Fruit fly (Drosophila melanogaster) whole organism, embryonic: Measurements from ENCODE around the gene RpL28.
A peak's percentile ranks its signal among the peaks of the same experiment; 100 is the strongest.

Source experiments
- Atf-2 ChIP-seq: fragments of 200-800 bp; sonication (Bioruptor generic); optimal IDR thresholded peaks from 2 replicates; lab custom pipeline; 2016; ENCODE audit warnings: missing biosample characterization, missing genetic modification characterization
- Awh ChIP-seq: fragments of 200-800 bp; sonication (Bioruptor generic); IDR thresholded peaks from 2 replicates; pipeline ENCODE4, ENCODE4 v1.3.6; 2022; ENCODE audit warnings: missing biosample characterization, missing genetic modification characterization
- B-H1 ChIP-seq: fragments of 200-800 bp; sonication (Bioruptor generic); IDR thresholded peaks from 3 replicates; pipeline ENCODE4 v1.3.6; 2022; ENCODE audit warnings: missing biosample characterization, missing genetic modification characterization
- CG11085 ChIP-seq: fragments of 200-800 bp; sonication (Bioruptor generic); IDR thresholded peaks from 2 replicates; pipeline ENCODE4 v1.3.6; 2022; ENCODE audit warnings: missing biosample characterization, missing genetic modification characterization
- CG14667 ChIP-seq: fragments of 200-800 bp; sonication (Bioruptor generic); IDR thresholded peaks from 2 replicates; pipeline ENCODE4 v1.3.6; 2022; ENCODE audit warnings: missing biosample characterization, missing genetic modification characterization
- CG14710 ChIP-seq: fragments of 200-800 bp; sonication (Bioruptor generic); optimal IDR thresholded peaks from 3 replicates; lab custom pipeline; 2019; ENCODE audit warnings: missing biosample characterization, mild to moderate bottlenecking, missing genetic modification characterization, moderate library complexity
- CG14965 ChIP-seq: fragments of 200-800 bp; sonication (Bioruptor generic); optimal IDR thresholded peaks from 2 replicates; lab custom pipeline; 2016; ENCODE audit warnings: missing biosample characterization, missing genetic modification characterization, borderline replicate concordance
- CG1529 ChIP-seq: fragments of 200-800 bp; sonication (Bioruptor generic); optimal IDR thresholded peaks from 3 replicates; lab custom pipeline; 2018; ENCODE audit warnings: missing biosample characterization, missing genetic modification characterization
- CG17829 ChIP-seq: fragments of 200-800 bp; optimal IDR thresholded peaks from 2 replicates; lab custom pipeline; 2019; ENCODE audit warnings: missing biosample characterization, mild to moderate bottlenecking, missing genetic modification characterization, moderate library complexity
- CG1792 ChIP-seq: fragments of 200-800 bp; sonication (Bioruptor generic); optimal IDR thresholded peaks from 2 replicates; lab custom pipeline; 2016; ENCODE audit warnings: missing biosample characterization, missing genetic modification characterization
- CG2889 ChIP-seq: fragments of 200-800 bp; sonication (Bioruptor generic); IDR thresholded peaks from 3 replicates; pipeline ENCODE4 v1.3.6; 2022; ENCODE audit warnings: missing biosample characterization, missing genetic modification characterization
- CG30431 ChIP-seq: fragments of 200-800 bp; sonication (Bioruptor generic); optimal IDR thresholded peaks from 2 replicates; lab custom pipeline; 2017; ENCODE audit warnings: missing biosample characterization, missing genetic modification characterization
- CG31365 ChIP-seq: fragments of 200-800 bp; sonication (Bioruptor generic); optimal IDR thresholded peaks from 2 replicates; lab custom pipeline; 2018; ENCODE audit warnings: missing biosample characterization, mild to moderate bottlenecking, missing genetic modification characterization
- CG3163 ChIP-seq: fragments of 200-800 bp; sonication (Bioruptor generic); optimal IDR thresholded peaks from 3 replicates; lab custom pipeline; 2016; ENCODE audit warnings: missing biosample characterization, missing genetic modification characterization
- CG34376 ChIP-seq: fragments of 200-800 bp; sonication (Bioruptor generic); optimal IDR thresholded peaks from 2 replicates; lab custom pipeline; 2018; ENCODE audit warnings: missing biosample characterization, mild to moderate bottlenecking, missing genetic modification characterization
- CG4282 ChIP-seq: fragments of 200-800 bp; sonication (Bioruptor generic); optimal IDR thresholded peaks from 2 replicates; lab custom pipeline; 2016; ENCODE audit warnings: missing biosample characterization, missing genetic modification characterization
- CG43689 ChIP-seq: fragments of 200-800 bp; sonication (Bioruptor generic); IDR thresholded peaks from 2 replicates; pipeline ENCODE4 v1.3.6; 2022; ENCODE audit warnings: missing biosample characterization, missing genetic modification characterization
- CG4820 ChIP-seq: fragments of 200-800 bp; sonication (Bioruptor generic); optimal IDR thresholded peaks from 3 replicates; lab custom pipeline; 2016; ENCODE audit warnings: missing biosample characterization, missing genetic modification characterization
- CG6854 ChIP-seq: fragments of 200-800 bp; sonication (Bioruptor generic); optimal IDR thresholded peaks from 3 replicates; lab custom pipeline; 2017; ENCODE audit warnings: missing biosample characterization, mild to moderate bottlenecking, missing genetic modification characterization
- CG7745 ChIP-seq: fragments of 200-800 bp; sonication (Bioruptor generic); optimal IDR thresholded peaks from 2 replicates; lab custom pipeline; 2018; ENCODE audit warnings: missing biosample characterization, mild to moderate bottlenecking, missing genetic modification characterization, moderate library complexity
- CG7928 ChIP-seq: fragments of 200-800 bp; sonication (Bioruptor generic); optimal IDR thresholded peaks from 2 replicates; lab custom pipeline; 2017; ENCODE audit warnings: missing biosample characterization, mild to moderate bottlenecking, missing genetic modification characterization
- CG8290 ChIP-seq, 3 experiments: fragments of 200-800 bp; sonication (Bioruptor generic); optimal IDR thresholded peaks; 2 replicates each; lab custom pipeline; 2016 to 2019; ENCODE audit warnings: missing biosample characterization in 3 of 3, missing genetic modification characterization in 3 of 3, mild to moderate bottlenecking in 2 of 3, moderate library complexity in 1 of 3
- CG8944 ChIP-seq: fragments of 200-800 bp; sonication (Bioruptor generic); optimal IDR thresholded peaks from 3 replicates; lab custom pipeline; 2016; ENCODE audit warnings: missing biosample characterization, missing genetic modification characterization
- CG9437 ChIP-seq: fragments of 200-800 bp; sonication (Bioruptor generic); optimal IDR thresholded peaks from 2 replicates; lab custom pipeline; 2018; ENCODE audit warnings: missing biosample characterization, mild to moderate bottlenecking, missing genetic modification characterization
- CG9727 ChIP-seq: fragments of 200-800 bp; sonication (Bioruptor generic); optimal IDR thresholded peaks from 3 replicates; lab custom pipeline; 2017; ENCODE audit warnings: missing biosample characterization, mild to moderate bottlenecking, missing genetic modification characterization
- GATAe ChIP-seq: fragments of 200-800 bp; sonication (Bioruptor generic); conservative IDR thresholded peaks from 2 replicates; pipeline ENCODE4 v1.3.6; 2022; ENCODE audit warnings: missing biosample characterization, missing genetic modification characterization
- Kr ChIP-seq: fragments of 200-800 bp; sonication (Bioruptor generic); optimal IDR thresholded peaks from 2 replicates; lab custom pipeline; 2017; ENCODE audit warnings: missing biosample characterization, mild to moderate bottlenecking, missing genetic modification characterization
- MTF-1 ChIP-seq: fragments of 200-800 bp; sonication (Bioruptor generic); optimal IDR thresholded peaks from 2 replicates; lab custom pipeline; 2018; ENCODE audit warnings: missing biosample characterization, mild to moderate bottlenecking, missing genetic modification characterization, borderline replicate concordance
- Mrtf ChIP-seq: fragments of 200-800 bp; sonication (Bioruptor generic); IDR thresholded peaks from 3 replicates; pipeline ENCODE4 v1.3.6; 2022; ENCODE audit warnings: missing biosample characterization, missing genetic modification characterization
- Ravus ChIP-seq: fragments of 200-800 bp; sonication (Bioruptor generic); IDR thresholded peaks from 2 replicates; pipeline ENCODE4 v1.3.6; 2022; ENCODE audit warnings: missing biosample characterization, missing genetic modification characterization
- Sox100B ChIP-seq: fragments of 200-800 bp; sonication (Bioruptor generic); optimal IDR thresholded peaks from 3 replicates; lab custom pipeline; 2018; ENCODE audit warnings: missing biosample characterization, mild to moderate bottlenecking, missing genetic modification characterization
- Taf1 ChIP-seq: fragments of 200-800 bp; sonication (Bioruptor generic); IDR thresholded peaks from 2 replicates; pipeline ENCODE4 v1.3.6; 2022; ENCODE audit warnings: missing biosample characterization, missing genetic modification characterization
- Xbp1 ChIP-seq: fragments of 200-800 bp; sonication (Bioruptor generic); optimal IDR thresholded peaks from 3 replicates; lab custom pipeline; 2016; ENCODE audit warnings: missing biosample characterization, mild to moderate bottlenecking, missing genetic modification characterization
- az2 ChIP-seq: fragments of 200-800 bp; sonication (Bioruptor generic); optimal IDR thresholded peaks from 3 replicates; lab custom pipeline; 2016; ENCODE audit warnings: missing biosample characterization, missing genetic modification characterization
- chinmo ChIP-seq: fragments of 200-800 bp; sonication (Bioruptor generic); IDR thresholded peaks from 4 replicates; pipeline ENCODE4 v1.3.6; 2022; ENCODE audit warnings: missing biosample characterization, missing genetic modification characterization; ENCODE audit not compliant: partially characterized antibody
- crp ChIP-seq, 2 experiments: fragments of 200-800 bp; sonication (Bioruptor generic); optimal IDR thresholded peaks; 2 replicates in 1 of 2; 3 replicates in 1 of 2; lab custom pipeline; 2017; ENCODE audit warnings: missing biosample characterization in 2 of 2, missing genetic modification characterization in 2 of 2, mild to moderate bottlenecking in 1 of 2, moderate library complexity in 1 of 2
- cwo ChIP-seq: fragments of 200-800 bp; sonication (Bioruptor generic); optimal IDR thresholded peaks from 3 replicates; lab custom pipeline; 2017; ENCODE audit warnings: missing biosample characterization, missing genetic modification characterization, mild to moderate bottlenecking, moderate library complexity, missing genetic modification reagents
- dan ChIP-seq: fragments of 200-800 bp; sonication (Bioruptor generic); IDR thresholded peaks from 2 replicates; pipeline ENCODE4 v1.3.6; 2022; ENCODE audit warnings: missing biosample characterization, missing genetic modification characterization
- en ChIP-seq: fragments of 200-800 bp; sonication (Bioruptor generic); optimal IDR thresholded peaks from 2 replicates; lab custom pipeline; 2016; ENCODE audit warnings: missing biosample characterization, missing genetic modification characterization
- eyg ChIP-seq: fragments of 200-800 bp; sonication (Bioruptor generic); optimal IDR thresholded peaks from 3 replicates; lab custom pipeline; 2016; ENCODE audit warnings: missing biosample characterization, missing genetic modification characterization
- fu2 ChIP-seq: fragments of 200-800 bp; sonication (Bioruptor generic); optimal IDR thresholded peaks from 2 replicates; lab custom pipeline; 2016; ENCODE audit warnings: missing biosample characterization, missing genetic modification characterization
- gfzf ChIP-seq: fragments of 200-800 bp; sonication (Bioruptor generic); optimal IDR thresholded peaks from 2 replicates; lab custom pipeline; 2016; ENCODE audit warnings: missing biosample characterization, mild to moderate bottlenecking, missing genetic modification characterization, moderate library complexity
- lab ChIP-seq: fragments of 200-800 bp; sonication (Bioruptor generic); optimal IDR thresholded peaks from 3 replicates; lab custom pipeline; 2017; ENCODE audit warnings: missing biosample characterization, missing genetic modification characterization, mild to moderate bottlenecking, moderate library complexity, missing genetic modification reagents
- mld ChIP-seq: fragments of 200-800 bp; sonication (Bioruptor generic); IDR thresholded peaks from 3 replicates; pipeline ENCODE4 v1.3.6; 2022; ENCODE audit warnings: missing biosample characterization, missing genetic modification characterization; ENCODE audit not compliant: partially characterized antibody
- peb ChIP-seq: fragments of 200-800 bp; sonication (Bioruptor generic); IDR thresholded peaks from 2 replicates; pipeline ENCODE4 v1.3.6; 2022; ENCODE audit warnings: missing biosample characterization, missing genetic modification characterization
- pzg ChIP-seq: fragments of 200-800 bp; sonication (Bioruptor generic); optimal IDR thresholded peaks from 3 replicates; lab custom pipeline; 2018; ENCODE audit warnings: missing biosample characterization, mild to moderate bottlenecking, missing genetic modification characterization, moderate library complexity
- so ChIP-seq: fragments of 200-800 bp; sonication (Bioruptor generic); IDR thresholded peaks from 3 replicates; pipeline ENCODE4 v1.3.6; 2022; ENCODE audit warnings: missing biosample characterization, missing genetic modification characterization
- tna ChIP-seq: fragments of 200-800 bp; sonication (Bioruptor generic); IDR thresholded peaks from 2 replicates; pipeline ENCODE4 v1.3.6; 2022; ENCODE audit warnings: missing biosample characterization, missing genetic modification characterization; ENCODE audit not compliant: partially characterized antibody
- trh ChIP-seq: fragments of 200-800 bp; sonication (Bioruptor generic); optimal IDR thresholded peaks from 2 replicates; lab custom pipeline; 2016; ENCODE audit warnings: missing biosample characterization, missing genetic modification characterization
- zfh2 ChIP-seq: fragments of 200-800 bp; sonication (Bioruptor generic); optimal IDR thresholded peaks from 2 replicates; lab custom pipeline; 2016; ENCODE audit warnings: missing biosample characterization, missing genetic modification characterization

Gene RpL28

dm6 chr3L:3192912-3193311 is 29.8 kb downstream of the RpL28 start, which contains the start of gene Hsp83 (continued):
- TF ChIP-seq CG14965 (GFP tag; lab: Kevin White, UChicago) (peak; percentile 93), chinmo (peak; percentile 84; the same call in 3 of the 4 replicates), CG34376 (peak; percentile 100), fu2 (peak; percentile 86), B-H1 (GFP tag; lab: Robert Waterston, UW) (peak; percentile 82; the same call in 2 of the 3 replicates), CG6854 (GFP tag; lab: Kevin White, UChicago) (peak; percentile 99), Sox100B (GFP tag; lab: Kevin White, UChicago) (peak; percentile 94), CG1792 (GFP tag; lab: Kevin White, UChicago) (peak; percentile 87), CG11085 (peak; percentile 87), CG14710 (tag; lab: Kevin White, UChicago) (peak; percentile 83), CG7745 (tag; lab: Kevin White, UChicago) (peak; percentile 80), Xbp1 (GFP tag; lab: Kevin White, UChicago) (peak; percentile 87), CG9727 (peak; percentile 95), lab (GFP tag; lab: Kevin White, UChicago) (peak; percentile 100), Ravus (GFP tag; lab: Robert Waterston, UW) (peak; percentile 25; the same call in 1 of the 2 replicates), CG2889 (GFP tag; lab: Robert Waterston, UW) (peak; percentile 81), so (GFP tag; lab: Robert Waterston, UW) (peak; percentile 95), crp (GFP tag; optimal IDR thresholded peaks at IDR 0.05; lab: Kevin White, UChicago) (no peak), az2 (GFP tag; lab: Kevin White, UChicago) (peak; percentile 83), CG3163 (GFP tag; lab: Kevin White, UChicago) (peak; percentile 87), gfzf (GFP tag; lab: Kevin White, UChicago) (peak; percentile 23), CG8944 (peak; percentile 69), CG30431 (GFP tag; lab: Kevin White, UChicago) (peak; percentile 89), eyg (GFP tag; lab: Kevin White, UChicago) (peak; percentile 97), Mrtf (GFP tag; lab: Robert Waterston, UW) (peak; percentile 78; the same call in 2 of the 3 replicates), Kr (GFP tag; lab: Kevin White, UChicago) (peak; percentile 94), CG14667 (GFP tag; lab: Robert Waterston, UW) (peak; percentile 31; the same call in 1 of the 2 replicates), peb (0 out of 2 replicates have a peak, but pooled peaks have one; percentile 62), dan (no peak), CG43689 (GFP tag; lab: Robert Waterston, UW) (peak; percentile 80), trh (GFP tag; lab: Kevin White, UChicago) (peak; percentile 75), CG8290 (GFP tag; optimal IDR thresholded peaks at IDR 0.05; lab: Kevin White, UChicago) (peak; percentile 91), CG8290 (tag; optimal IDR thresholded peaks at IDR 0.05; lab: Kevin White, UChicago) (peak; percentile 97), CG31365 (tag; lab: Kevin White, UChicago) (peak; percentile 95), cwo (GFP tag; lab: Kevin White, UChicago) (peak; percentile 93), mld (GFP tag; lab: Robert Waterston, UW) (no peak), CG1529 (GFP tag; lab: Kevin White, UChicago) (peak; percentile 95), CG17829 (peak; percentile 90), tna (GFP tag; lab: Robert Waterston, UW) (no peak), zfh2 (peak; percentile 81), GATAe (GFP tag; lab: Robert Waterston, UW) (no peak; the same call in 1 of the 2 replicates), Taf1 (peak; percentile 71), CG4282 (GFP tag; lab: Kevin White, UChicago) (peak; percentile 85), Awh (GFP tag; lab: Robert Waterston, UW) (peak; percentile 92), CG7928 (GFP tag; lab: Kevin White, UChicago) (peak; percentile 99), CG9437 (peak; percentile 91), Atf-2 (GFP tag; lab: Kevin White, UChicago) (peak; percentile 84), pzg (GFP tag; lab: Kevin White, UChicago) (peak; percentile 76), en (peak; percentile 91), MTF-1 (GFP tag; lab: Kevin White, UChicago) (peak; percentile 99), CG4820 (peak; percentile 76)
